Fruit fly (Drosophila melanogaster): ENCODE results near the gene CG34355.
A peak's percentile ranks its signal among the peaks of the same experiment; 100 is the strongest.

CG34355 gene

DNA sequence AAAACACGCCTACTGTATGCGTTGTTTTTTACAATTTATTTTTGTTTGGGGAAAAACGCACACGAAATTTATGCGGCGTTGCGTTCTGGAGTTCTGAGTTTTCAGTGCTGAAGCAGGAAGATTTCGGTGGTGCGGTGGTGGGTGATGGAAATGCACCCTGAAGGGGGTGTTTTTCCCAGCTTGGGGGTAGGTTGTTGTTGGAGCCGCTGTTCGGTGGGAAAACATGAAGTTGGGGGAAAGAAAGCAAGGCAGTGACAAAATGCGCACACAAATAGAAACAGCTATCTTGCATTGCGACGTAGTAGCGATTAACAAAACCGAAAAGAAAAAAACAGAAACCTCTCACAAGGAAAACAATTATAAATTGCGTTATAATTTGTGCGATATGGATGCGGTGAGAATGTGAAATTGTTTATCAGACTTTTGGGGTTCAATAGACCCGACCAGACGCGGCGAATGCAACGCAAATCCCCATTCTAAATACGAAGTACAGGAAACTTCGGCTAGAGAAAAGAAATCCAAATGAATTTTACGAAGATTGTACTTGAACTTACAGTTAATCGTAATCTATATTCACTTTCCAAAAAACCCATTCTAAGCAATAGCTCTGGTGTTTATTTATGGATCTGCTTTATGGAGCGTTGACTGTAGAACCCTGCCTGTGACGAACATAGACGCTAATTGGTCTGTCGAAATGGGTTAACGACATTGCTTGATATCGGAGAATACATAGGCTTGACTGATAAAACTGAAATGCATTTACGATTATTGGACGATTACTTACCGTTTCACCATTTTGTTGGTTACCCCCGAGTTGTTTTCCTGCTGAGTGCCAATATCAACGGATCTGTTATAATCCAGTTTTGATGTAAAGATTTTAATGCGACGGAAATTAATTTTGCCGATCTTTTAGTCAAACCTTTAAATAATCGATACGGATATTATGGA is 84.9 kb downstream of the CG34355 start (continued):
- TF ChIP-seq Rfx (GFP tag; IDR thresholded peaks at IDR 0.05) = peak; percentile 38
- no peak for TF ChIP-seq Bdp1 (GFP tag; optimal IDR thresholded peaks at IDR 0.05)
- no peak for TF ChIP-seq pfk (GFP tag; optimal IDR thresholded peaks at IDR 0.05)
- TF ChIP-seq CG16813 (GFP tag; IDR thresholded peaks at IDR 0.05; ENCODE audit: partially characterized antibody) = no peak
- TF ChIP-seq Nf-YA (GFP tag; IDR thresholded peaks at IDR 0.05) = no peak
- TF ChIP-seq zen (tag; optimal IDR thresholded peaks at IDR 0.05) = no peak
- TF ChIP-seq CG1602 (GFP tag; optimal IDR thresholded peaks at IDR 0.05) = peak; percentile 8
- peak; percentile 8 for TF ChIP-seq CG17829 (tag; optimal IDR thresholded peaks at IDR 0.05)
- peak; percentile 24; the same call in 1 of the 2 replicates for TF ChIP-seq Ptx1 (GFP tag; IDR thresholded peaks at IDR 0.05)
- no peak for TF ChIP-seq CG11247 (GFP tag; IDR thresholded peaks at IDR 0.05)
- TF ChIP-seq HLH3B (GFP tag; IDR thresholded peaks at IDR 0.05) = peak; percentile 57; the same call in 1 of the 2 replicates
- TF ChIP-seq CG14441 (GFP tag; IDR thresholded peaks at IDR 0.05) = 0 out of 2 replicates have a peak, but pooled peaks have one; percentile 20
- TF ChIP-seq CG2129 (GFP tag; IDR thresholded peaks at IDR 0.05; ENCODE audit: partially characterized antibody) = no peak
- no peak for TF ChIP-seq odd (GFP tag; optimal IDR thresholded peaks at IDR 0.05)
- TF ChIP-seq bsh (GFP tag; optimal IDR thresholded peaks at IDR 0.05) = peak in 1 of 2 experiments; percentile 59
- TF ChIP-seq prd (optimal IDR thresholded peaks at IDR 0.05) = no peak
- 0 out of 3 replicates have a peak, but pooled peaks have one; percentile 23 for TF ChIP-seq prd (GFP tag; IDR thresholded peaks at IDR 0.05)
- TF ChIP-seq trh (GFP tag; optimal IDR thresholded peaks at IDR 0.05) = no peak
- no peak for TF ChIP-seq CG8290 (GFP tag; optimal IDR thresholded peaks at IDR 0.05)
- peak in 1 of 2 experiments; percentile 21 for TF ChIP-seq CG8290 (tag; optimal IDR thresholded peaks at IDR 0.05)
- 0 out of 3 replicates have a peak, but pooled peaks have one; percentile 11 for TF ChIP-seq CG14050 (GFP tag; IDR thresholded peaks at IDR 0.05)
- peak; percentile 32; the same call in 1 of the 3 replicates for TF ChIP-seq ci (GFP tag; IDR thresholded peaks at IDR 0.05)
- TF ChIP-seq sob (GFP tag; IDR thresholded peaks at IDR 0.05) = peak; percentile 14; the same call in 1 of the 2 replicates
- TF ChIP-seq Atf-2 (GFP tag; optimal IDR thresholded peaks at IDR 0.05) = no peak
- no peak for TF ChIP-seq CG12299 (tag; optimal IDR thresholded peaks at IDR 0.05)
- TF ChIP-seq tin (GFP tag; optimal IDR thresholded peaks at IDR 0.05) = no peak
- peak; percentile 31; the same call in 1 of the 2 replicates for TF ChIP-seq Drgx (GFP tag; IDR thresholded peaks at IDR 0.05)
- peak; percentile 5 for TF ChIP-seq bcd (GFP tag; optimal IDR thresholded peaks at IDR 0.05)
- no peak for TF ChIP-seq psq (GFP tag; optimal IDR thresholded peaks at IDR 0.05)
- TF ChIP-seq Nf-YB (GFP tag; optimal IDR thresholded peaks at IDR 0.05) = peak; percentile 19
- TF ChIP-seq wek (GFP tag; optimal IDR thresholded peaks at IDR 0.05) = peak; percentile 41
- no peak for TF ChIP-seq ems (GFP tag; optimal IDR thresholded peaks at IDR 0.05)
- TF ChIP-seq dysf (GFP tag; IDR thresholded peaks at IDR 0.05) = peak; percentile 46; the same call in 1 of the 3 replicates
- TF ChIP-seq repo (GFP tag; optimal IDR thresholded peaks at IDR 0.05) = peak; percentile 37
- TF ChIP-seq CG34376 (GFP tag; optimal IDR thresholded peaks at IDR 0.05) = no peak
- peak; percentile 50; the same call in 1 of the 2 replicates for TF ChIP-seq Xrp1 (GFP tag; IDR thresholded peaks at IDR 0.05)
- TF ChIP-seq CG8388 (GFP tag; optimal IDR thresholded peaks at IDR 0.05) = peak; percentile 3
- no peak for TF ChIP-seq CG2889 (GFP tag; IDR thresholded peaks at IDR 0.05)
- TF ChIP-seq CG32532 (GFP tag; IDR thresholded peaks at IDR 0.05) = peak; percentile 18; the same call in 1 of the 2 replicates
- TF ChIP-seq dmrt99B (tag; optimal IDR thresholded peaks at IDR 0.05) = peak; percentile 49
- no peak for TF ChIP-seq pb (GFP tag; optimal IDR thresholded peaks at IDR 0.05)
- no peak for TF ChIP-seq Sry-β (GFP tag; optimal IDR thresholded peaks at IDR 0.05)
- TF ChIP-seq onecut (GFP tag; IDR thresholded peaks at IDR 0.05) = peak; percentile 25
- TF ChIP-seq Dip2 (GFP tag; IDR thresholded peaks at IDR 0.05) = no peak
- peak; percentile 14; the same call in 1 of the 2 replicates for TF ChIP-seq peb (GFP tag; IDR thresholded peaks at IDR 0.05)
- TF ChIP-seq CG13424 (tag; optimal IDR thresholded peaks at IDR 0.05) = peak; percentile 42
- no peak for TF ChIP-seq ab (GFP tag; optimal IDR thresholded peaks at IDR 0.05)

Data from whole organism, embryonic.